Worm (Caenorhabditis elegans): Measurements from ENCODE around the gene Y71H2AM.29.

DNA sequence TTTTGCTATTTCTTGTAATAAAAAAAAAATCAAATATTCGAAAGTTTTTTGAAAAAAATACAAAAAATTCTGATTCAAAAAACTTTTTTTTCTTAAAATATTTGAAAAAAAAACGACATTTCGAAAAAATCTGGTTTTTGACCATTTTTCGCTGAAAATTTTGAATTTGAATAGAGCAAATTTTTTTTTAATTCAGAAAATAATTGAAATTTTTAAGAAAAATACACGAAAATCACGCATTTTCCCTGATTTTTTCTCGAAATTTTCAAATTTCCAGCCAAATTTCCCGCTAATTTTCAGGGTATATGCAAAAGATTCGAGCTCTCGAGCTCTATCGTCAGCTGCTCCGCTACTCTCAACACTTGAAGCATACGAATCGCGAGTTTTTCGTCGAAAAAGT, 5.8 kb upstream of the Y71H2AM.29 start, which contains the start of gene Y71H2AM.1:
- TF ChIP-seq odd-2 (tag; optimal IDR thresholded peaks at IDR 0.05) (no peak), ama-1 (optimal IDR thresholded peaks at IDR 0.05) (no peak), unc-3 (GFP tag; conservative IDR thresholded peaks at IDR 0.05) (no peak), unc-3 (tag; optimal IDR thresholded peaks at IDR 0.05) (no peak), pat-9 (tag; optimal IDR thresholded peaks at IDR 0.05) (no peak)

All from whole organism, late embryonic.